Worm (Caenorhabditis elegans): ENCODE data around the gene C16C8.14.

ce11 chrII:3440641-3440926, 9.0 kb upstream of the C16C8.14 start, which contains the start of gene C16C8.17:
- TF ChIP-seq skn-1 (tag; optimal IDR thresholded peaks at IDR 0.05) (no peak), elt-1 (tag; optimal IDR thresholded peaks at IDR 0.05) (no peak), elt-2 (tag; optimal IDR thresholded peaks at IDR 0.05) (no peak), pqm-1 (tag; optimal IDR thresholded peaks at IDR 0.05) (no peak), nhr-12 (tag; optimal IDR thresholded peaks at IDR 0.05) (no peak), unc-62 (GFP tag; optimal IDR thresholded peaks at IDR 0.05) (no peak), ceh-28 (tag; optimal IDR thresholded peaks at IDR 0.05) (no peak), lin-15B (tag; optimal IDR thresholded peaks at IDR 0.05) (no peak), nfya-1 (tag; optimal IDR thresholded peaks at IDR 0.05; ENCODE audit: insufficient read depth) (no peak)

All from whole organism, L3 larva.